Fruit fly (Drosophila melanogaster) whole organism, larva: Measurements from ENCODE around the gene Dus4.

Experiments
- noc ChIP-seq: fragments of 200-800 bp; sonication (Bioruptor generic); optimal IDR thresholded peaks from 3 replicates; lab custom pipeline; 2019; ENCODE audit warnings: missing biosample characterization, mild to moderate bottlenecking, missing genetic modification characterization, moderate library complexity

Dus4 gene

DNA sequence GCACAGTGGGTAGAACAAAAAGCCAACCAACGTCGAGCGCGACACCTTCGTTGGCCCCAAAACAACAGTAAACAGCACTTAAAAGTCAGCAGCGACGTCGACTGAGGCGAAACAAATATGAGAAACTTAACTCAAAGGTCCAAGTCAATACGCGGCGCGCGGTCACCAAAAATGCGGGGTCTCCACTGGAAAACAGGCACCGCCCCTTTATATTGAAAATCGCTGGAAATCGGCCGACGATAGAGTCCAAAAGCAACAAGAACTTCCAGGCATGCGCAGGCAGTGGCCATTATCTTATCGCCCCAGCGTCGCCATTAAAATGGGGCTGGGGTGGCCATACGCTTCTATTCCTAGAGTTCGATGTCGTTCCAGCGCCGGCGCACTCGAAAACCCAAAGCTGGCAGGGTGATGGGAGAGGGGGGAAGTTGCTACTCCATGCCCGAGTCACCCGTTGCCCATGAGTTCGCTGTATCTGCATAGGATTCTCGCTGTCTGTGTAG is 45.3 kb downstream of the Dus4 start, which contains the start of gene Lim3:
Lim3 (minus strand) TSS at position 51 of the 500 bp plus-strand sequence.
- TF ChIP-seq noc (tag; lab: Kevin White, UChicago), result no peak

DNA sequence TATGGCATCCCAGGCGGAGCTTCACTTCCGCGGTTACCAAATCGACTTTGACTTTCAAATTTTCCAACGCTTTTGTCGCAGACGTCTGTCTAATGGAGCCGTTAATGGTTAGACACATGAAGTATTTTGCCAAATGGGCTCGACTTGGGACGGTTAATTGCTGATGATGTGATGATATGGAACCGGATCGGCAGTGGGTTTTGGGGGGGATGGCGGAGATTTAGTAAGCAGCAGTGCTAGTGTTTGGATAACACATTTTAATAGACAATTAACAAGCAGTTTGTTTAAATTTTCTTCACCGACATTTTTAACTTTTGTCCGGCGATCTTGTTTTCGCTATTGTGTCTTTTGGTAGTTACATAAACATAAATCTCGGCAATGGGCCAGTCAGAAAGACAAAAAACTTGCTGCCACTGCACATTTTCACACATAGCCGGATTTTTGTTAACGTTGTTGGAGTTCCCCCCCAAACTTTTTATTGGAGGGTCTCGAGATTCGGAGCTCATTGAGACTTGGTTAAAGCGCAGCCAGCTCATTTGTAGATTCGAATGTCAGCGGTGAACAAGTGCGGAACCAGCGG is 46.6 kb downstream of the Dus4 start, which contains the start of gene amd:
amd (plus strand) TSS at position 530 of the 580 bp plus-strand sequence.
- no peak for TF ChIP-seq noc (tag; lab: Kevin White, UChicago)

DNA sequence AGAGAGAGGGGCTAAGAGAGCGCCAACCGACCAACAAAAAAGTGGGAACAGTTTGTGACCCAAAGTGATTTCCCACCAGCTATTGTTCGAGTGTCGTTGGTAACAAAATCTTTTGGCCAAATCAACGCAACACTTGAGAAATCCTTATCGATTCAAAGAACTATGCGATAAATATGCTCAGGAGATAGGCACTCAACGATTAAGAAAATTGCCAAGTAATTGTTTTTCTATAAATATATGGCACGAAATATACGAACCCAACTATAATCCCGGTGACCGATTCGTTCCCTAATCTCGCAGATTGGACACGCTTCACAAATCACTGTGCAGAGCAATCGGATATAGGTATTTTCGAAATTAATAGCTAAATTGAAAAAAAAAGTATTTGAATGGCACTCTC is 48.0 kb downstream of the Dus4 start:
- TF ChIP-seq noc (tag; lab: Kevin White, UChicago), result peak; percentile 59

DNA sequence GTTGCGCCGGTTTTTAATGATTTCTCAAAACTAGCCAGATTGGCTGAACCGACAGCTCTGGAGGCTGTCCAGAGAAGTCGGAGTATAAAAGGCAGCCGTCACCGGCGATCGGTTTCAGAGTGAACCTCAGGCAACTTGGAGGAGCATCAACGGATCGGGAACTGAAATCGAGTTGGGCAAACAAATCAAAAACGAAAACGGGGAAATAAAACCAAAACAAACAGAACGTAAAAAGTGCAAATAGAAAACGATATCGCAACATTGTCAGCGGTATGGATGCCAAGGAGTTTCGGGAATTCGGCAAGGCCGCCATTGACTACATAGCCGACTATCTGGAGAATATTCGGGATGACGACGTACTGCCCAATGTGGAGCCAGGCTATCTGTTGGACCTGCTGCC is 48.6 kb downstream of the Dus4 start:
- TF ChIP-seq noc (tag; lab: Kevin White, UChicago), result no peak

DNA sequence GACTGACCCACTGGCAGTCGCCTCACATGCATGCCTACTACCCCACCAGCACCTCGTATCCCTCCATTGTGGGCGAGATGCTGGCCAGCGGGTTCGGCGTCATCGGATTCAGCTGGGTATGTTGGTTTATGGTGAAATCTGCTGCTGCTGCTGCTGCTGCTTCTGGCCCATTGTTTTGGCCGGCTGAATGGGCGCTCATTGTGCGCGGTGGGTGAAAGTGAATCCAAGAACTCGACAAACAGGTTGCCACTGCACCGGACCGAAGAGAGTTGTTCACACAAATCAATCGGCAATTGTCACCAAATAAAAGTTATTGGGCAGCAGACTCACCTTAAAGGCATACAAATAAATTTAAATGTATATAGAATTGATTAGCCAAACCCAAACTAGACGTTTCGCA is 49.1 kb downstream of the Dus4 start:
- no peak for TF ChIP-seq noc (tag; lab: Kevin White, UChicago)
